Worm (Caenorhabditis elegans) whole organism, early embryonic: ENCODE measurements around the gene sand-1.
A peak's percentile ranks its signal among the peaks of the same experiment; 100 is the strongest.
"Not testable (repeated sequence)": the region's sequence is repeated elsewhere in the genome, so short reads cannot be mapped to it uniquely, and the experiment has no call there.

Experiments used
- B0310.2 ChIP-seq: sonication (generic microtip); optimal IDR thresholded peaks from 2 replicates; lab custom pipeline; 2016; ENCODE audit warnings: mild to moderate bottlenecking, missing genetic modification characterization, missing compliant biosample characterization
- F13C5.2 ChIP-seq: sonication (generic microtip); optimal IDR thresholded peaks from 2 replicates; lab custom pipeline; 2017; ENCODE audit warnings: mild to moderate bottlenecking, missing genetic modification characterization, inconsistent platforms, missing compliant biosample characterization
- aly-1 ChIP-seq: sonication (generic microtip); optimal IDR thresholded peaks from 2 replicates; lab custom pipeline; 2016; ENCODE audit warnings: missing genetic modification characterization, missing compliant biosample characterization
- ama-1 ChIP-seq: fragments of 150-350 bp; optimal IDR thresholded peaks from 2 replicates; lab custom pipeline; 2014
- ceh-13 ChIP-seq: fragments of 200-800 bp; sonication (Bioruptor generic); optimal IDR thresholded peaks from 2 replicates; lab custom pipeline; 2018; ENCODE audit warnings: mild to moderate bottlenecking, missing genetic modification characterization, missing compliant biosample characterization
- ceh-36 ChIP-seq: sonication (generic microtip); optimal IDR thresholded peaks from 2 replicates; lab custom pipeline; 2016; ENCODE audit warnings: missing genetic modification characterization, inconsistent platforms, missing compliant biosample characterization
- ets-7 ChIP-seq: sonication (generic microtip); optimal IDR thresholded peaks from 2 replicates; lab custom pipeline; 2016; ENCODE audit warnings: missing genotype, missing genetic modification characterization, missing compliant biosample characterization
- flt-1 ChIP-seq: fragments of 200-800 bp; sonication (Bioruptor generic); IDR thresholded peaks from 2 replicates; pipeline ENCODE4 v1.3.6; 2022; ENCODE audit warnings: missing genetic modification characterization, missing compliant biosample characterization
- hmbx-1 ChIP-seq: sonication (generic microtip); optimal IDR thresholded peaks from 2 replicates; lab custom pipeline; 2016; ENCODE audit warnings: mild to moderate bottlenecking, missing genetic modification characterization, missing compliant biosample characterization
- hmg-4 ChIP-seq: fragments of 200-800 bp; sonication (Bioruptor generic); optimal IDR thresholded peaks from 2 replicates; lab custom pipeline; 2018; ENCODE audit warnings: mild to moderate bottlenecking, missing genetic modification characterization, missing compliant biosample characterization
- hnd-1 ChIP-seq: sonication (generic microtip); optimal IDR thresholded peaks from 2 replicates; lab custom pipeline; 2016; ENCODE audit warnings: missing genetic modification characterization, missing compliant biosample characterization
- pes-1 ChIP-seq: fragments of 200-800 bp; sonication (Bioruptor generic); IDR thresholded peaks from 2 replicates; pipeline ENCODE4 v1.3.6; 2022; ENCODE audit warnings: missing genetic modification reagents, missing genetic modification characterization, missing compliant biosample characterization
- scrt-1 ChIP-seq: fragments of 200-800 bp; sonication (Bioruptor generic); IDR thresholded peaks from 2 replicates; pipeline ENCODE4 v1.3.6; 2022; ENCODE audit warnings: missing genetic modification characterization, missing compliant biosample characterization
- sea-1 ChIP-seq: fragments of 200-800 bp; sonication (Bioruptor generic); conservative IDR thresholded peaks from 2 replicates; pipeline ENCODE4 v1.3.6; 2022; ENCODE audit warnings: missing genetic modification characterization, missing compliant biosample characterization
- tbx-11 ChIP-seq: fragments of 200-800 bp; sonication (Bioruptor generic); IDR thresholded peaks from 2 replicates; pipeline ENCODE4 v1.3.6; 2022; ENCODE audit warnings: missing genetic modification characterization, missing compliant biosample characterization
- tbx-37 ChIP-seq: fragments of 200-800 bp; sonication (Bioruptor generic); conservative IDR thresholded peaks from 2 replicates; pipeline ENCODE4 v1.3.6; 2022; ENCODE audit warnings: missing genetic modification reagents, missing genetic modification characterization, missing compliant biosample characterization
- tra-4 ChIP-seq: sonication (generic microtip); optimal IDR thresholded peaks from 2 replicates; lab custom pipeline; 2017; ENCODE audit warnings: missing genetic modification characterization, missing compliant biosample characterization

The sand-1 gene

ce11 chrIV:5337649-5338048, 29.0 kb upstream of the sand-1 start:
- TF ChIP-seq tbx-11: no peak
- TF ChIP-seq ceh-13 (GFP tag; lab: Kevin White, UChicago): no peak
- no peak for TF ChIP-seq aly-1 (tag; lab: Kevin White, UChicago)
- TF ChIP-seq ceh-36: no peak
- no peak for TF ChIP-seq hnd-1
- TF ChIP-seq hmbx-1 (tag; lab: Kevin White, UChicago): no peak
- TF ChIP-seq F13C5.2 (tag; lab: Kevin White, UChicago): no peak
- TF ChIP-seq tra-4 (tag; lab: Kevin White, UChicago): no peak
- TF ChIP-seq ets-7: no peak
- no peak for TF ChIP-seq sea-1 (GFP tag; lab: Robert Waterston, UW)
- no peak for TF ChIP-seq hmg-4 (GFP tag; lab: Kevin White, UChicago)
- no peak for TF ChIP-seq B0310.2 (tag; lab: Kevin White, UChicago)
- no peak for TF ChIP-seq pes-1 (GFP tag; lab: Robert Waterston, UW)

DNA sequence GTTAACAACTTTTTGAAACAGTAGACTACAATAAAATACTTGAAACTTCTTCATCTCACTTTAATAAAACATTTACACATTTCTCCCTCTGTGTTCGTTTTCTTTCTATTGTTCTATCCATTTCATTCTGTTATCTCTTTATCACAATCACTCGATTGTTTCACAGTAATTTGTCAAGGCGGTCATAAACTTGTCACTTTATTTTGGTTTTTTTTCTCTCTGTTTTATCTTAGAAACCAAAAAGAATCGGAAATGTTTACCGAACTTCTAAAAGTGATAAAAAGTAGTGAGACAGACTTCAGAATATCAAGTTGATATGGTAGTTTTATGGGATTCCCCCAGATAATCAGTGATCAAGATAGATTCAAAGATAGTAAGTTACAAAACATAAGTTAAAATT, 27.4 kb upstream of the sand-1 start, which contains the start of gene Y4C6B.2:
Gene Y4C6B.2, plus strand, starts transcription at position 320 of the 400 bp plus-strand sequence.
- TF ChIP-seq sea-1 (GFP tag; lab: Robert Waterston, UW): no peak
- no peak for TF ChIP-seq B0310.2 (tag; lab: Kevin White, UChicago)
- TF ChIP-seq tra-4 (tag; lab: Kevin White, UChicago): no peak
- TF ChIP-seq flt-1: no peak
- no peak for TF ChIP-seq aly-1 (tag; lab: Kevin White, UChicago)
- TF ChIP-seq ama-1 (lab: Kevin White, UChicago): no peak
- no peak for TF ChIP-seq hmbx-1 (tag; lab: Kevin White, UChicago)
- no peak for TF ChIP-seq scrt-1
- no peak for TF ChIP-seq tbx-37 (GFP tag; lab: Robert Waterston, UW)
- no peak for TF ChIP-seq ceh-36
- no peak for TF ChIP-seq ceh-13 (GFP tag; lab: Kevin White, UChicago)
- TF ChIP-seq tbx-11: no peak
- no peak for TF ChIP-seq hmg-4 (GFP tag; lab: Kevin White, UChicago)
- TF ChIP-seq ets-7: no peak
- no peak for TF ChIP-seq hnd-1
- no peak for TF ChIP-seq pes-1 (GFP tag; lab: Robert Waterston, UW)
- no peak for TF ChIP-seq F13C5.2 (tag; lab: Kevin White, UChicago)

ce11 chrIV:5344168-5344567, 22.5 kb upstream of the sand-1 start:
- TF ChIP-seq pes-1 (GFP tag; lab: Robert Waterston, UW): no peak

- not testable (repeated sequence) for TF ChIP-seq ama-1 (lab: Kevin White, UChicago); ceh-13 (GFP tag; lab: Kevin White, UChicago); F13C5.2 (tag; lab: Kevin White, UChicago)
Observed at ce11 chrIV:5350480-5351193, 16.0 kb upstream of the sand-1 start, which contains the start of gene gba-4. TSS of gene gba-4 (minus strand) at chrIV:5350897.

- no peak for TF ChIP-seq flt-1
- TF ChIP-seq hmbx-1 (tag; lab: Kevin White, UChicago): no peak
- TF ChIP-seq aly-1 (tag; lab: Kevin White, UChicago): no peak
- no peak for TF ChIP-seq tra-4 (tag; lab: Kevin White, UChicago)
- no peak for TF ChIP-seq ceh-36
- no peak for TF ChIP-seq hmg-4 (GFP tag; lab: Kevin White, UChicago)
- TF ChIP-seq B0310.2 (tag; lab: Kevin White, UChicago): no peak
- no peak for TF ChIP-seq sea-1 (GFP tag; lab: Robert Waterston, UW)
- no peak for TF ChIP-seq tbx-11
- TF ChIP-seq tbx-37 (GFP tag; lab: Robert Waterston, UW): no peak
- no peak for TF ChIP-seq ama-1 (lab: Kevin White, UChicago)
- no peak for TF ChIP-seq F13C5.2 (tag; lab: Kevin White, UChicago)
- no peak for TF ChIP-seq ceh-13 (GFP tag; lab: Kevin White, UChicago)
- no peak for TF ChIP-seq scrt-1
Observed at ce11 chrIV:5353364-5353763, 13.3 kb upstream of the sand-1 start, which contains the start of gene Y4C6B.7. TSS of gene Y4C6B.7 (minus strand) at chrIV:5353464.

ce11 chrIV:5354124-5354523, 12.5 kb upstream of the sand-1 start, which contains the start of gene Y4C6B.1:
TSS of gene Y4C6B.1 (plus strand) at chrIV:5354488.
- 0 out of 2 replicates have a peak, but pooled peaks have one; percentile 41 for TF ChIP-seq pes-1 (GFP tag; lab: Robert Waterston, UW)
- TF ChIP-seq hnd-1: no peak

DNA sequence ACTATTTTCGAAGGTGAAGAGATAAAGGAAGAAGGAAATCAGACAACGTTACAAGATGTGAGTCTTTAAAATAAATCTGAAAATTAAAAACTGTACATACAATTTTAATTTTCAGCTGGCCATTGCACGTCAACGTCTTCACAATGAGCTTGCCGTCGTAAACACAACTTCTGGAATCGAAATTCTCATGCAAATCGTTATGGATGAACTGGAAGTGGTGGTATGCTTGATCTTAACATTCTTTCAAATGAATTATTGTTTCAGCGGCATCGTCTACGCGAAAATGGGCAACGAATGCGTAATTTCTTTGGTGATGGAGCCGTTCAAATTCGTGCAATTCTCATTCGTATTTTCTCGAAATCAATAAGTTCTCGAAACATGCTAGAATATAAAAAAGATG, 12.1 kb upstream of the sand-1 start:
- no peak for TF ChIP-seq tbx-37 (GFP tag; lab: Robert Waterston, UW)
- no peak for TF ChIP-seq hnd-1
- no peak for TF ChIP-seq hmbx-1 (tag; lab: Kevin White, UChicago)
- TF ChIP-seq tbx-11: no peak
- no peak for TF ChIP-seq pes-1 (GFP tag; lab: Robert Waterston, UW)
- no peak for TF ChIP-seq flt-1
- no peak for TF ChIP-seq hmg-4 (GFP tag; lab: Kevin White, UChicago)
- no peak for TF ChIP-seq F13C5.2 (tag; lab: Kevin White, UChicago)
- TF ChIP-seq scrt-1: no peak
- no peak for TF ChIP-seq ceh-13 (GFP tag; lab: Kevin White, UChicago)
- no peak for TF ChIP-seq sea-1 (GFP tag; lab: Robert Waterston, UW)
- TF ChIP-seq aly-1 (tag; lab: Kevin White, UChicago): no peak
- no peak for TF ChIP-seq B0310.2 (tag; lab: Kevin White, UChicago)
- no peak for TF ChIP-seq ama-1 (lab: Kevin White, UChicago)
- no peak for TF ChIP-seq ceh-36
- TF ChIP-seq tra-4 (tag; lab: Kevin White, UChicago): no peak

ce11 chrIV:5360533-5360932, 6.1 kb upstream of the sand-1 start, which contains the start of gene F41H10.5:
TSS of gene F41H10.5 (plus strand) at chrIV:5360907.
- TF ChIP-seq tra-4 (tag; lab: Kevin White, UChicago): no peak
- no peak for TF ChIP-seq sea-1 (GFP tag; lab: Robert Waterston, UW)
- TF ChIP-seq hmg-4 (GFP tag; lab: Kevin White, UChicago): no peak
- no peak for TF ChIP-seq hmbx-1 (tag; lab: Kevin White, UChicago)
- TF ChIP-seq flt-1: no peak
- no peak for TF ChIP-seq ama-1 (lab: Kevin White, UChicago)
- no peak for TF ChIP-seq scrt-1
- no peak for TF ChIP-seq B0310.2 (tag; lab: Kevin White, UChicago)
- no peak for TF ChIP-seq tbx-11
- no peak for TF ChIP-seq pes-1 (GFP tag; lab: Robert Waterston, UW)
- no peak for TF ChIP-seq ceh-13 (GFP tag; lab: Kevin White, UChicago)
- TF ChIP-seq ceh-36: no peak
- TF ChIP-seq ets-7: no peak
- no peak for TF ChIP-seq aly-1 (tag; lab: Kevin White, UChicago)
- no peak for TF ChIP-seq tbx-37 (GFP tag; lab: Robert Waterston, UW)
- TF ChIP-seq hnd-1: no peak
- TF ChIP-seq F13C5.2 (tag; lab: Kevin White, UChicago): no peak
